Worm (Caenorhabditis elegans) whole organism, L1 larva: ENCODE measurements around the gene lin-45.

Experiments
- ceh-8 ChIP-seq: fragments of 200-800 bp; sonication (Bioruptor generic); optimal IDR thresholded peaks from 2 replicates; lab custom pipeline; 2018; ENCODE audit warnings: mild to moderate bottlenecking, missing genetic modification characterization, moderate library complexity, missing compliant biosample characterization
- ceh-82 ChIP-seq, 3 experiments: fragments of 150-350 bp in 1 of 3; sonication (generic microtip) in 2 of 3; optimal IDR thresholded peaks; 2 replicates each; lab custom pipeline; 2014 to 2017; ENCODE audit warnings: missing biosample characterization in 3 of 3, missing genetic modification characterization in 3 of 3
- lin-39 ChIP-seq: fragments of 150-350 bp; optimal IDR thresholded peaks from 2 replicates; lab custom pipeline; 2014; ENCODE audit warnings: missing biosample characterization, missing genetic modification reagents, missing genetic modification characterization
- nhr-19 ChIP-seq: fragments of 200-800 bp; sonication (Bioruptor generic); conservative IDR thresholded peaks from 2 replicates; pipeline ENCODE4 v1.3.6; 2022; ENCODE audit warnings: missing genetic modification characterization, missing compliant biosample characterization
- nhr-237 ChIP-seq: fragments of 150-350 bp; optimal IDR thresholded peaks from 2 replicates; lab custom pipeline; 2014; ENCODE audit warnings: missing biosample characterization, missing genetic modification characterization

ce11 chrIV:6792380-6793309 is 44.3 kb upstream of the lin-45 start:
- TF ChIP-seq lin-39 (tag; lab: Kevin White, UChicago) (no peak), ceh-82 (tag; optimal IDR thresholded peaks at IDR 0.05; lab: Kevin White, UChicago) (no peak), ceh-8 (no peak), nhr-19 (peak; percentile 41), nhr-237 (tag; lab: Kevin White, UChicago) (no peak)
